Fruit fly (Drosophila melanogaster): ENCODE data around the gene Akh.

DNA sequence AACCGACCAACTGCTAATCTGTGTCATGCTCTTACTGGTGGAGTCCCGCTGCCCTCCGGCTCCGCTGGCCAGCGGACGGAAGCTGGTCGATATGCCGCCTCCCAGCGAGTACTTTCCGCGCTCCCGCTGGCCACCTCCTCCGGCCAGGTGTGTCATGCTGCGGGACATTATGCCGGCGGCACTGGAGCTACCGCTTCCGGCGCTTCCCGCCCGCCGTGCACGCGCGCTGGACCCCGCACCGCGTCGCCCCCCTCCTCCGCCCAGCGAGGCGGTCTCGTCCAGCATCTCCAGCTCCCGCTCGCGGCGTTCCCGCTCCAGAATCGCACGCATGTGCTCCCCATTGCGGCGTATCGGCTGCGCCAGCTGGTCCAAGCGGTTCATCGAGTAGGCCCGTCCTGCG is 12.7 kb upstream of the Akh start:
- TF ChIP-seq aop (GFP tag; IDR thresholded peaks at IDR 0.05) = no peak
- TF ChIP-seq CG15073 (GFP tag; optimal IDR thresholded peaks at IDR 0.05) = no peak
- no peak for TF ChIP-seq Antp (GFP tag; optimal IDR thresholded peaks at IDR 0.05)
- no peak for TF ChIP-seq zen (tag; optimal IDR thresholded peaks at IDR 0.05)
- TF ChIP-seq psq (GFP tag; optimal IDR thresholded peaks at IDR 0.05) = no peak
- TF ChIP-seq CG2875 (GFP tag; optimal IDR thresholded peaks at IDR 0.05) = no peak
- TF ChIP-seq CG6254 (GFP tag; optimal IDR thresholded peaks at IDR 0.05) = no peak

Data from whole organism, embryonic.